Worm (Caenorhabditis elegans): ENCODE data around the gene T16G1.2.
A peak's percentile ranks its signal among the peaks of the same experiment; 100 is the strongest.

The T16G1.2 gene

DNA sequence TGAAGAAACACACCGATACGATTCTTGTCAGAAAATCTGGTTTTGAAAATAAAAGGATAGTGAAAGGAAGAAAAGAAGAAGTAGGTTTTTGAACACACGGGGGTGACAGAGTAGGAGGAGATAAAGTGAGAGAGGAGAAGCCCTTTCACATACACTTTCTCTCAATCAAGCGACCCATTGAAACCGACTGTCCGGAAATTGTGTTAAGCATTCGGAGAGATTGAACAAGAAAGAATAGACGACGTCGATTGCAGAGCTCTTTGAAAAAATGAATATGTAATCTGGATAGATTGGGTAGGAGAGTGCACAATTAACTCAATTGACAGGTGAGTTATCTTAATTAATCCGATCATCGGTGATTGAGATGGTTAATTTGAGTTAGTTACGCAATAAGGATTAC, 28.0 kb upstream of the T16G1.2 start:
- TF ChIP-seq tbx-37 (GFP tag; conservative IDR thresholded peaks at IDR 0.05) (no peak), hmg-4 (GFP tag; optimal IDR thresholded peaks at IDR 0.05) (no peak), B0310.2 (tag; optimal IDR thresholded peaks at IDR 0.05) (no peak), hnd-1 (tag; optimal IDR thresholded peaks at IDR 0.05) (no peak), tbx-11 (GFP tag; IDR thresholded peaks at IDR 0.05) (no peak), ceh-36 (tag; optimal IDR thresholded peaks at IDR 0.05) (no peak)

DNA sequence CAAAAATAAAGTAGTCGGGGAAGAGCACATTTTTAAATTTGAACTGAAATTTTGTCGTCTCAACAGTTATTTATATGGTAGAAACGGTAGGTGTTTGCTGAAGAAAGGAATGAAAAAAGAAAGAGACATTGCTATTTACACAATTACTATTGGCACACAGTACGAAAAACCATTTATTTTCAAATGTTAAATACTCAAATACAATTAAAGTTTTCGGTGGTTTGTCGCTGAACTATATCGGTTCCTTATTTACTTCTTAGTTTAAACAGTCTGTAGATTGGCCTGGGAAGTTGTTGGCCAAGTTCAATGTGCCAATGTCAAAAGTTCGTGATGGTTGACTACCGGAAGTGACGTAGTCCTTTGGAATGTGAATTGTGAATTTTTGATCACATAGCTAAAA, 25.2 kb upstream of the T16G1.2 start, which contains the start of gene ttr-27:
ttr-27 (minus strand) TSS at position 45 of the 400 bp plus-strand sequence.
- TF ChIP-seq ama-1 (optimal IDR thresholded peaks at IDR 0.05): no peak
- TF ChIP-seq B0310.2 (tag; optimal IDR thresholded peaks at IDR 0.05): no peak
- no peak for TF ChIP-seq aly-1 (tag; optimal IDR thresholded peaks at IDR 0.05)
- no peak for TF ChIP-seq tra-4 (tag; optimal IDR thresholded peaks at IDR 0.05)
- no peak for TF ChIP-seq ceh-36 (tag; optimal IDR thresholded peaks at IDR 0.05)
- no peak for TF ChIP-seq flt-1 (GFP tag; IDR thresholded peaks at IDR 0.05)
- TF ChIP-seq ceh-13 (GFP tag; optimal IDR thresholded peaks at IDR 0.05): no peak
- no peak for TF ChIP-seq tbx-37 (GFP tag; conservative IDR thresholded peaks at IDR 0.05)
- no peak for TF ChIP-seq hmg-4 (GFP tag; optimal IDR thresholded peaks at IDR 0.05)
- TF ChIP-seq ets-7 (tag; optimal IDR thresholded peaks at IDR 0.05): no peak
- no peak for TF ChIP-seq F13C5.2 (tag; optimal IDR thresholded peaks at IDR 0.05)
- no peak for TF ChIP-seq hmbx-1 (tag; optimal IDR thresholded peaks at IDR 0.05)
- TF ChIP-seq sea-1 (GFP tag; conservative IDR thresholded peaks at IDR 0.05): no peak
- TF ChIP-seq hnd-1 (tag; optimal IDR thresholded peaks at IDR 0.05): no peak
- TF ChIP-seq pes-1 (GFP tag; IDR thresholded peaks at IDR 0.05): no peak
- no peak for TF ChIP-seq scrt-1 (GFP tag; IDR thresholded peaks at IDR 0.05)

DNA sequence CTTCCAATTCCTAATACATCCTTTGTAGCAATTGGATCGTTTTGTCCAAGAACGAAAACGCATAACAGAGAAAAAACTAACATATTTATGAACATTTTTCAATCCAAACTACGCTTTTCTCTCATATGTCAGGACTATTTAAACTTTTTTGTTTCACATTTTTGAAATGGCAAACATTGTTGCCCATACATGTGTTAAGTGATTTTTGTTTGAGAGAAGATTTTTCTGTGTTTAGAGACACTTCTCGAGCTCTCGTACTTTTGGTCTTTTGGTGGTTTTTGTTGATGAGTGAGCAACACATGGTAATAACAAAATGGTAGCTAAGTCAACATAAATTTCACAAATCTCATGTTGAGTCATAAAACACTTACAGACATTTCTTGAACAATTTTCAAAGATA, 24.2 kb upstream of the T16G1.2 start, which contains the start of gene ttr-28:
ttr-28 (minus strand) TSS at position 101 of the 400 bp plus-strand sequence.
- TF ChIP-seq tbx-11 (GFP tag; IDR thresholded peaks at IDR 0.05) (no peak), ceh-13 (GFP tag; optimal IDR thresholded peaks at IDR 0.05) (no peak), aly-1 (tag; optimal IDR thresholded peaks at IDR 0.05) (no peak), ama-1 (optimal IDR thresholded peaks at IDR 0.05) (no peak), F13C5.2 (tag; optimal IDR thresholded peaks at IDR 0.05) (no peak), flt-1 (GFP tag; IDR thresholded peaks at IDR 0.05) (no peak), pes-1 (GFP tag; IDR thresholded peaks at IDR 0.05) (no peak), tbx-37 (GFP tag; conservative IDR thresholded peaks at IDR 0.05) (no peak), ets-7 (tag; optimal IDR thresholded peaks at IDR 0.05) (no peak), hmbx-1 (tag; optimal IDR thresholded peaks at IDR 0.05) (no peak), hmg-4 (GFP tag; optimal IDR thresholded peaks at IDR 0.05) (no peak), B0310.2 (tag; optimal IDR thresholded peaks at IDR 0.05) (no peak), scrt-1 (GFP tag; IDR thresholded peaks at IDR 0.05) (no peak), hnd-1 (tag; optimal IDR thresholded peaks at IDR 0.05) (no peak), ceh-36 (tag; optimal IDR thresholded peaks at IDR 0.05) (no peak)

DNA sequence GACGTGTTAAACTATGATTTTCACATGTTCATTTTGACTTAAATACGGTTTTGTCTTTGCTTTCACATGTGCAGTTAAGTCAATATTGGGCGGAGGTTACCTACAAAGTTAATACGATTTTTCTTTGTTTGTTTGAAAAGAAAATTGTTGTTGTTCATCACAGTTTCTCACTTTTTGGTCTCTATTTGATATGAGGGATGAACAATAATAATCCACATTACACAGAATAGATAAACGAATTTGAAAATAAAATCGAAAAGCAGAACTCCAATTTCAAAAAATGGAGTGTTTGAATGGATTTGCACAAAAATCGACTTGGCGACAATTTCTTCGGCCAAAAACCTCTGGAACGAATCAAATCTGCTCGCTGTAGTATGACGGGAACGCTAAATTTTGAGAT, 22.6 kb upstream of the T16G1.2 start, which contains the start of gene ttr-29:
ttr-29 (minus strand) TSS at position 101 of the 400 bp plus-strand sequence.
- TF ChIP-seq hmg-4 (GFP tag; optimal IDR thresholded peaks at IDR 0.05) (no peak), tra-4 (tag; optimal IDR thresholded peaks at IDR 0.05) (no peak), pes-1 (GFP tag; IDR thresholded peaks at IDR 0.05) (no peak), F13C5.2 (tag; optimal IDR thresholded peaks at IDR 0.05) (no peak), aly-1 (tag; optimal IDR thresholded peaks at IDR 0.05) (no peak), ets-7 (tag; optimal IDR thresholded peaks at IDR 0.05) (no peak), scrt-1 (GFP tag; IDR thresholded peaks at IDR 0.05) (no peak), ceh-13 (GFP tag; optimal IDR thresholded peaks at IDR 0.05) (no peak), hnd-1 (tag; optimal IDR thresholded peaks at IDR 0.05) (no peak), sea-1 (GFP tag; conservative IDR thresholded peaks at IDR 0.05) (no peak), tbx-37 (GFP tag; conservative IDR thresholded peaks at IDR 0.05) (no peak), flt-1 (GFP tag; IDR thresholded peaks at IDR 0.05) (no peak), ceh-36 (tag; optimal IDR thresholded peaks at IDR 0.05) (no peak), tbx-11 (GFP tag; IDR thresholded peaks at IDR 0.05) (no peak)

DNA sequence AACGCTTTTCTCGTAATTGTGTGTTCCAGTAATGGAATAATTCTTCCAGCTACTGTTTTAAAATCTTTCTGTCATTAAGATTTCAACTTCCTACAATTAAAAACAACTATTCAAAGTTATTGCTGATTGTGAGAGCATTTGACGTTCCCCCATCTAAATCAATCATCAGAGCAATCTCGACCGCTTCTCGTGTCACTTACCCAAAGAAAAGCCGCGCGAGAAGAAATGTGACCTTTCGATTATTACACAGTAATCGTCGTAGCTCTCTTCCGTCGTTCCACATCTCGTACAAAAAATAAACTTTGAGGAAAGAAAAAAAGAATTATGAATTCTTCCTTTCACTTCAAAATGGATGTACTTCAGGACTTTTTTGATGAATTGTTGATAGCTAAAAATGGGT, 21.8 kb upstream of the T16G1.2 start:
- TF ChIP-seq B0310.2 (tag; optimal IDR thresholded peaks at IDR 0.05): no peak
- TF ChIP-seq tbx-37 (GFP tag; conservative IDR thresholded peaks at IDR 0.05): no peak
- no peak for TF ChIP-seq pes-1 (GFP tag; IDR thresholded peaks at IDR 0.05)
- TF ChIP-seq tbx-11 (GFP tag; IDR thresholded peaks at IDR 0.05): no peak
- TF ChIP-seq ama-1 (optimal IDR thresholded peaks at IDR 0.05): no peak
- TF ChIP-seq hmbx-1 (tag; optimal IDR thresholded peaks at IDR 0.05): no peak
- no peak for TF ChIP-seq hnd-1 (tag; optimal IDR thresholded peaks at IDR 0.05)
- no peak for TF ChIP-seq scrt-1 (GFP tag; IDR thresholded peaks at IDR 0.05)
- no peak for TF ChIP-seq flt-1 (GFP tag; IDR thresholded peaks at IDR 0.05)
- TF ChIP-seq ceh-13 (GFP tag; optimal IDR thresholded peaks at IDR 0.05): no peak
- no peak for TF ChIP-seq ceh-36 (tag; optimal IDR thresholded peaks at IDR 0.05)
- TF ChIP-seq tra-4 (tag; optimal IDR thresholded peaks at IDR 0.05): no peak
- no peak for TF ChIP-seq F13C5.2 (tag; optimal IDR thresholded peaks at IDR 0.05)
- no peak for TF ChIP-seq hmg-4 (GFP tag; optimal IDR thresholded peaks at IDR 0.05)
- TF ChIP-seq ets-7 (tag; optimal IDR thresholded peaks at IDR 0.05): no peak
- TF ChIP-seq sea-1 (GFP tag; conservative IDR thresholded peaks at IDR 0.05): no peak
- no peak for TF ChIP-seq aly-1 (tag; optimal IDR thresholded peaks at IDR 0.05)

DNA sequence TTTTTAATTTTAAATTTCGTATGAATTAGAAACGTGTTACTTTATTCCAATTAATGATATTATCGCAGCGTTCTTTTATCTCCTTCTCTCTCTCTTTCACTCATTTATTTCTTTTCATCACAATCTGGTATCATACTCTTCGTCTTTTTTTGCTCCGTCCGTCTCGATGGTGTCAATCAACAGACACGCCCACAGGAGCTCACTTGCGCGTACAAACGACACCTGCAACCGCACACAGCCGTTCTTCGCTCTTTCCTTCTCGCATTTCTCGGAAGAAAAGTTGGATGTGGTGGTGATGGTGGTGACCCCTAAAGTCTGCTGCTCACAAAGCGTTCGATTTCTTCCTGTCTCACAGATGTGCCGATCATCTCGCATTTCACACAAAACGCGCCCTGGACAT, 20.7 kb upstream of the T16G1.2 start:
- TF ChIP-seq hmg-4 (GFP tag; optimal IDR thresholded peaks at IDR 0.05) (peak; percentile 8), pes-1 (GFP tag; IDR thresholded peaks at IDR 0.05) (no peak), scrt-1 (GFP tag; IDR thresholded peaks at IDR 0.05) (no peak), tbx-37 (GFP tag; conservative IDR thresholded peaks at IDR 0.05) (no peak), sea-1 (GFP tag; conservative IDR thresholded peaks at IDR 0.05) (no peak), B0310.2 (tag; optimal IDR thresholded peaks at IDR 0.05) (no peak)

DNA sequence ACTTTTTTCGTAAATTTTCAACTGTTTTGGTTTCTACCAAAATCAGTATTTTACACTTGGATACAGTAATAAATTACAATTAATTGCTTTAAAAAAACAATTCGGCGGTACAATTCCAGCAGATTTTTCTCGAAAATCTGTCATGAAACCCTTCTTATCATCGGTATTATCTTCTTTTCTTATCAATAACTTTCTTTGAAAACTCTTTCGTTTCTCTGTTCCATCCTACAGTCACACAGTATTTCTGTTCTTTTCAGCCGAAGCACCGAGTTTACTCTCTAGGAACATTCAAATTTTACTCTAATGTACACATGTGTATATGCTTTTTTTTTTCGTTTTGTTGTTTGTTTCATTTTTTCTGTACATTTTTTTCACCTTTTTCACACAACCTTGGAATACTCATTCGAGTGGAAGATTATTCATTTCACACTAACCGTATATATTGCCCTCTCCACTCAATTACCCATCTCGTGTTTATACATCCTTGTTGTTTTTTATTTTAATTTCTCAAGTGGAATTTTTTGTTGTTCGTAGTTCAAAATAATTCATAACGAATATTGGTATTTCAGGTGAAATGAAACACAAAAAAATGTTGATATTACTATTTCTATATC, 19.6 kb upstream of the T16G1.2 start, which contains the start of gene nid-1:
nid-1 (plus strand) TSS at position 564 of the 614 bp plus-strand sequence.
- TF ChIP-seq hnd-1 (tag; optimal IDR thresholded peaks at IDR 0.05) (no peak), ets-7 (tag; optimal IDR thresholded peaks at IDR 0.05) (no peak), ceh-36 (tag; optimal IDR thresholded peaks at IDR 0.05) (no peak), ama-1 (optimal IDR thresholded peaks at IDR 0.05) (no peak), pes-1 (GFP tag; IDR thresholded peaks at IDR 0.05) (no peak), tbx-11 (GFP tag; IDR thresholded peaks at IDR 0.05) (no peak), aly-1 (tag; optimal IDR thresholded peaks at IDR 0.05) (no peak), F13C5.2 (tag; optimal IDR thresholded peaks at IDR 0.05) (no peak), ceh-13 (GFP tag; optimal IDR thresholded peaks at IDR 0.05) (no peak), flt-1 (GFP tag; IDR thresholded peaks at IDR 0.05) (no peak), B0310.2 (tag; optimal IDR thresholded peaks at IDR 0.05) (no peak), hmg-4 (GFP tag; optimal IDR thresholded peaks at IDR 0.05) (no peak), sea-1 (GFP tag; conservative IDR thresholded peaks at IDR 0.05) (no peak)

All from whole organism, early embryonic.